Worm (Caenorhabditis elegans) whole organism, young adult: ENCODE measurements around the gene nhr-255.

Experiments used
- B0035.1 ChIP-seq: sonication (generic microtip); optimal IDR thresholded peaks from 2 replicates; lab custom pipeline; 2016; ENCODE audit warnings: missing genetic modification characterization, mild to moderate bottlenecking, missing compliant biosample characterization, missing genotype, missing genetic modification reagents
- C06A6.2 ChIP-seq: fragments of 200-800 bp; sonication (Bioruptor generic); conservative IDR thresholded peaks from 2 replicates; pipeline ENCODE4 v1.3.6; 2022; ENCODE audit warnings: missing genetic modification characterization, missing compliant biosample characterization
- C17E4.6 ChIP-seq: fragments of 200-800 bp; sonication (Bioruptor generic); IDR thresholded peaks from 2 replicates; pipeline ENCODE4 v1.3.6; 2022; ENCODE audit warnings: missing genetic modification reagents, missing genetic modification characterization, missing compliant biosample characterization
- F57A8.1 ChIP-seq: fragments of 200-800 bp; sonication (Bioruptor generic); optimal IDR thresholded peaks from 2 replicates; lab custom pipeline; 2018; ENCODE audit warnings: mild to moderate bottlenecking, missing genetic modification characterization, moderate library complexity, missing compliant biosample characterization
- T26A5.8 ChIP-seq: sonication (generic microtip); optimal IDR thresholded peaks from 2 replicates; lab custom pipeline; 2016; ENCODE audit warnings: missing genetic modification characterization, missing compliant biosample characterization
- Y56A3A.18 ChIP-seq: fragments of 200-800 bp; sonication (Bioruptor generic); IDR thresholded peaks from 2 replicates; pipeline ENCODE4 v1.3.6; 2022; ENCODE audit warnings: missing genetic modification reagents, missing genetic modification characterization, missing compliant biosample characterization
- Y95B8A.8 ChIP-seq: fragments of 200-800 bp; sonication (Bioruptor generic); IDR thresholded peaks from 2 replicates; pipeline ENCODE4 v1.3.6; 2022; ENCODE audit warnings: missing genetic modification reagents, missing genetic modification characterization, missing compliant biosample characterization
- ZK185.1 ChIP-seq: sonication (generic microtip); optimal IDR thresholded peaks from 2 replicates; lab custom pipeline; 2016; ENCODE audit warnings: mild to moderate bottlenecking, missing genetic modification characterization, missing compliant biosample characterization; ENCODE audit not compliant: poor library complexity, severe bottlenecking
- akir-1 ChIP-seq: fragments of 200-800 bp; sonication (Bioruptor generic); optimal IDR thresholded peaks from 2 replicates; lab custom pipeline; 2018; ENCODE audit warnings: mild to moderate bottlenecking, missing genetic modification characterization, moderate library complexity, missing compliant biosample characterization
- atf-7 ChIP-seq: sonication (generic microtip); optimal IDR thresholded peaks from 2 replicates; lab custom pipeline; 2017; ENCODE audit warnings: mild to moderate bottlenecking, missing genetic modification characterization, missing compliant biosample characterization
- athp-1 ChIP-seq: sonication (generic microtip); optimal IDR thresholded peaks from 2 replicates; lab custom pipeline; 2017; ENCODE audit warnings: mild to moderate bottlenecking, missing genetic modification characterization, missing compliant biosample characterization
- bed-1 ChIP-seq: fragments of 200-800 bp; sonication (Bioruptor generic); IDR thresholded peaks from 2 replicates; pipeline ENCODE4 v1.3.6; 2022; ENCODE audit warnings: missing genetic modification reagents, missing genetic modification characterization, missing compliant biosample characterization
- ccch-3 ChIP-seq: fragments of 200-800 bp; sonication (Bioruptor generic); optimal IDR thresholded peaks from 2 replicates; lab custom pipeline; 2018; ENCODE audit warnings: mild to moderate bottlenecking, missing genetic modification characterization, missing compliant biosample characterization
- cebp-1 ChIP-seq, 2 experiments: fragments of 200-800 bp in 1 of 2; sonication (Bioruptor generic) in 1 of 2; sonication (generic microtip) in 1 of 2; IDR thresholded peaks in 1 of 2; optimal IDR thresholded peaks in 1 of 2; 2 replicates each; pipeline versions ENCODE4 v1.3.6 to Lab custom; 2017 to 2022; ENCODE audit warnings: missing compliant biosample characterization in 2 of 2, missing genetic modification characterization in 2 of 2, mild to moderate bottlenecking in 1 of 2, missing genetic modification reagents in 1 of 2, moderate library complexity in 1 of 2
- dox-1 ChIP-seq: fragments of 200-800 bp; sonication (Bioruptor generic); IDR thresholded peaks from 2 replicates; pipeline ENCODE4 v1.3.6; 2022; ENCODE audit warnings: missing genetic modification reagents, missing genetic modification characterization, missing compliant biosample characterization
- dpl-1 ChIP-seq: fragments of 150-350 bp; optimal IDR thresholded peaks from 2 replicates; lab custom pipeline; 2014; ENCODE audit warnings: missing biosample characterization, missing genetic modification reagents, missing genetic modification characterization
- egrh-3 ChIP-seq: fragments of 200-800 bp; sonication (Bioruptor generic); IDR thresholded peaks from 2 replicates; pipeline ENCODE4 v1.3.6; 2022; ENCODE audit warnings: missing genetic modification reagents, missing genetic modification characterization, missing compliant biosample characterization
- gei-17 ChIP-seq: fragments of 200-800 bp; sonication (Bioruptor generic); optimal IDR thresholded peaks from 2 replicates; lab custom pipeline; 2018; ENCODE audit warnings: mild to moderate bottlenecking, missing genetic modification characterization, missing compliant biosample characterization
- hmg-20 ChIP-seq: fragments of 200-800 bp; sonication (Bioruptor generic); IDR thresholded peaks from 2 replicates; pipeline ENCODE4 v1.3.6; 2022; ENCODE audit warnings: missing genetic modification reagents, missing genetic modification characterization, missing compliant biosample characterization
- hrde-1 ChIP-seq: sonication (generic microtip); optimal IDR thresholded peaks from 2 replicates; lab custom pipeline; 2016; ENCODE audit warnings: missing genetic modification characterization, mild to moderate bottlenecking, missing compliant biosample characterization, moderate library complexity, missing genotype, missing genetic modification reagents, borderline replicate concordance
- hsf-1 ChIP-seq: fragments of 200-800 bp; sonication (Bioruptor generic); IDR thresholded peaks from 2 replicates; pipeline ENCODE4 v1.3.6; 2022; ENCODE audit warnings: missing genetic modification reagents, missing genetic modification characterization, missing compliant biosample characterization
- let-607 ChIP-seq, 2 experiments: fragments of 200-800 bp in 1 of 2; sonication (Bioruptor generic) in 1 of 2; sonication (generic microtip) in 1 of 2; optimal IDR thresholded peaks; 2 replicates each; lab custom pipeline; 2016 to 2018; ENCODE audit warnings: mild to moderate bottlenecking in 2 of 2, missing compliant biosample characterization in 2 of 2, missing genetic modification characterization in 2 of 2, moderate library complexity in 2 of 2, missing genotype in 1 of 2
- lin-40 ChIP-seq: sonication (generic microtip); optimal IDR thresholded peaks from 2 replicates; lab custom pipeline; 2016; ENCODE audit warnings: missing genetic modification characterization, mild to moderate bottlenecking, missing compliant biosample characterization, missing genotype, missing genetic modification reagents
- lir-1 ChIP-seq: fragments of 200-800 bp; sonication (Bioruptor generic); conservative IDR thresholded peaks from 2 replicates; pipeline ENCODE4 v1.3.6; 2022; ENCODE audit warnings: missing genetic modification reagents, missing genetic modification characterization, missing compliant biosample characterization
- madf-10 ChIP-seq: sonication (generic microtip); optimal IDR thresholded peaks from 2 replicates; lab custom pipeline; 2016; ENCODE audit warnings: mild to moderate bottlenecking, missing genetic modification characterization, missing compliant biosample characterization
- mcd-1 ChIP-seq: fragments of 200-800 bp; sonication (Bioruptor generic); IDR thresholded peaks from 2 replicates; pipeline ENCODE4 v1.3.6; 2022; ENCODE audit warnings: missing genetic modification reagents, missing genetic modification characterization, missing compliant biosample characterization
- nfyb-1 ChIP-seq: fragments of 200-800 bp; sonication (Bioruptor generic); IDR thresholded peaks from 2 replicates; pipeline ENCODE4 v1.3.6; 2022; ENCODE audit warnings: missing genetic modification reagents, missing genetic modification characterization, missing compliant biosample characterization
- nhr-120 ChIP-seq: fragments of 200-800 bp; sonication (Bioruptor generic); IDR thresholded peaks from 2 replicates; pipeline ENCODE4 v1.3.6; 2022; ENCODE audit warnings: missing genetic modification characterization, missing compliant biosample characterization
- nhr-80 ChIP-seq: sonication (generic microtip); optimal IDR thresholded peaks from 2 replicates; lab custom pipeline; 2016; ENCODE audit warnings: missing genetic modification characterization, missing compliant biosample characterization
- rcor-1 ChIP-seq: fragments of 200-800 bp; sonication (Bioruptor generic); IDR thresholded peaks from 2 replicates; pipeline ENCODE4 v1.3.6; 2022; ENCODE audit warnings: missing genetic modification reagents, missing genetic modification characterization, missing compliant biosample characterization
- snpc-4 ChIP-seq, 5 experiments: fragments of 150-350 bp in 1 of 5; sonication (generic microtip) in 4 of 5; optimal IDR thresholded peaks; 2 replicates each; lab custom pipeline; 2014 to 2018; ENCODE audit warnings: missing genetic modification characterization in 5 of 5, missing biosample characterization in 3 of 5, antibody characterized with exemption in 2 of 5, mild to moderate bottlenecking in 2 of 5, missing compliant biosample characterization in 2 of 5, missing genotype in 2 of 5, moderate library complexity in 2 of 5, missing genetic modification reagents in 1 of 5
- tbp1 ChIP-seq: fragments of 200-800 bp; sonication (Bioruptor generic); optimal IDR thresholded peaks from 2 replicates; lab custom pipeline; 2018; ENCODE audit warnings: mild to moderate bottlenecking, missing genetic modification characterization, missing compliant biosample characterization
- tbx-9 ChIP-seq: sonication (generic microtip); optimal IDR thresholded peaks from 2 replicates; lab custom pipeline; 2016; ENCODE audit warnings: borderline replicate concordance, missing genetic modification characterization, inconsistent platforms, missing compliant biosample characterization
- zfh-2 ChIP-seq: fragments of 200-800 bp; sonication (Bioruptor generic); conservative IDR thresholded peaks from 2 replicates; pipeline ENCODE4 v1.3.6; 2022; ENCODE audit warnings: missing genetic modification reagents, missing genetic modification characterization, missing compliant biosample characterization
- ztf-22 ChIP-seq: fragments of 200-800 bp; sonication (Bioruptor generic); optimal IDR thresholded peaks from 2 replicates; lab custom pipeline; 2018; ENCODE audit warnings: mild to moderate bottlenecking, missing genetic modification characterization, moderate library complexity, missing compliant biosample characterization
- ztf-26 ChIP-seq: sonication (generic microtip); optimal IDR thresholded peaks from 2 replicates; lab custom pipeline; 2017; ENCODE audit warnings: missing genetic modification characterization, missing compliant biosample characterization

Gene nhr-255

DNA sequence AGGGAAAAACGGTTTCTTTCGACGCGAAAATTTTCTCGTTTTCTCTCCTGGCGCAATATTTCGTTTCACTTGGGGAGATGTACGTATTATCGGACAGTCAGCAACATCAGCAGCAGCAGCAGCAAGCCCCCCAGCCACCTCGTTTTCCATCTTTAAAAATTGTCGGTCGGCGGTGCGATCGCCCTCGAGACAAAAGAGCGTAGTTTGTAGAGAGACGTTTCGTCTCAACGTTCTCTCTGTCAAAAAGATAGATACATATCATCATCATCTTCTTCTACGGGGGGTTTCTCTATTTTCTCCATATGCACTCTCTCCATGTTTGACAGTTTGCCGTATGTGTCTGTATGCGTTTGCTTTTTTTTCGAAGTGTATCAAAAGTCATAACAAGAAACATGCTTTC lies 32.8 kb upstream of the nhr-255 start:
- TF ChIP-seq madf-10 (tag; lab: Kevin White, UChicago) (peak; percentile 27), T26A5.8 (tag; lab: Kevin White, UChicago) (no peak), cebp-1 (GFP tag; IDR thresholded peaks at IDR 0.05; lab: Robert Waterston, UW) (no peak), cebp-1 (tag; optimal IDR thresholded peaks at IDR 0.05; lab: Kevin White, UChicago) (peak; percentile 40), ccch-3 (GFP tag; lab: Kevin White, UChicago) (no peak), lin-40 (tag; lab: Kevin White, UChicago) (peak; percentile 65), dox-1 (GFP tag; lab: Robert Waterston, UW) (peak; percentile 30; the same call in 1 of the 2 replicates), atf-7 (tag; lab: Kevin White, UChicago) (peak; percentile 46), gei-17 (GFP tag; lab: Kevin White, UChicago) (peak; percentile 12), ZK185.1 (tag; lab: Kevin White, UChicago) (peak; percentile 55), hmg-20 (GFP tag; lab: Robert Waterston, UW) (0 out of 2 replicates have a peak, but pooled peaks have one; percentile 40), F57A8.1 (GFP tag; lab: Kevin White, UChicago) (no peak), hsf-1 (GFP tag; lab: Robert Waterston, UW) (no peak), tbx-9 (no peak), lir-1 (GFP tag; lab: Robert Waterston, UW) (0 out of 2 replicates have a peak, but pooled peaks have one; percentile 17), zfh-2 (0 out of 2 replicates have a peak, but pooled peaks have one; percentile 57), mcd-1 (GFP tag; lab: Robert Waterston, UW) (peak; percentile 30; the same call in 1 of the 2 replicates), let-607 (tag; optimal IDR thresholded peaks at IDR 0.05; lab: Kevin White, UChicago) (peak in 1 of 2 experiments; percentile 35), tbp1 (GFP tag; lab: Kevin White, UChicago) (peak; percentile 9), C06A6.2 (no peak), dpl-1 (GFP tag; lab: Kevin White, UChicago) (no peak), nhr-120 (GFP tag; lab: Robert Waterston, UW) (no peak), ztf-26 (peak; percentile 1), nhr-80 (peak; percentile 92), egrh-3 (peak; percentile 37; the same call in 1 of the 2 replicates), rcor-1 (GFP tag; lab: Robert Waterston, UW) (no peak), snpc-4 (GFP tag; optimal IDR thresholded peaks at IDR 0.05; lab: Kevin White, UChicago) (no peak), snpc-4 (tag; optimal IDR thresholded peaks at IDR 0.05; lab: Kevin White, UChicago) (peak in 2 of 4 experiments; percentile 4 to 29), bed-1 (GFP tag; lab: Robert Waterston, UW) (no peak), akir-1 (GFP tag; lab: Kevin White, UChicago) (no peak)
- TF ChIP-seq, all 124 proteins: peak for 17

DNA sequence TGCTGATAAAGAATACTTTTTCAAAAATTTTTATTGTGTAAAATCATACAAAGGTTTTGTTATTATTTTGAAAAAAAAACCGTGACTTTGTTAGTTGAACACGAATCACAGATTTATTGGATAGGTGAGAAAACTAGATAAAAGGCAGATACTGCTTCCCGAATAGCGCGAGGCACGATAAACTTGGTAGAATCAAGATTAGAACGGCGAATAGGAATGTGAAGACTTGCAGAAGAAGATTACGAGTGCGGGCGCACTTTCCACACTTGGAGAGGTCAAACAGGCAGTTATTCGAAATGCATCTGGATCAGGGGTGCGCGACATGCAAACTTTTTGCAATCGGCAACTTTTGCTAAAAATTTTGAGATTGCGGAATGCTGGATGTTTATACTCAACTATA lies 29.2 kb upstream of the nhr-255 start:
- no peak for TF ChIP-seq let-607 (tag; optimal IDR thresholded peaks at IDR 0.05; lab: Kevin White, UChicago)
- TF ChIP-seq hrde-1 (tag; lab: Kevin White, UChicago), result no peak
- no peak for TF ChIP-seq hmg-20 (GFP tag; lab: Robert Waterston, UW)
- TF ChIP-seq athp-1 (tag; lab: Kevin White, UChicago), result no peak
- no peak for TF ChIP-seq nfyb-1 (GFP tag; lab: Robert Waterston, UW)
- TF ChIP-seq Y95B8A.8, result no peak
- TF ChIP-seq ztf-22, result no peak
- no peak for TF ChIP-seq Y56A3A.18 (GFP tag; lab: Robert Waterston, UW)
- TF ChIP-seq C17E4.6 (GFP tag; lab: Robert Waterston, UW), result no peak
- TF ChIP-seq F57A8.1 (GFP tag; lab: Kevin White, UChicago), result no peak
- no peak for TF ChIP-seq B0035.1 (tag; lab: Kevin White, UChicago)
- TF ChIP-seq dox-1 (GFP tag; lab: Robert Waterston, UW), result no peak
